Worm (Caenorhabditis elegans) whole organism, midembryonic: ENCODE data around the gene srx-130.

Source experiments
- flt-1 ChIP-seq: fragments of 200-800 bp; sonication (Bioruptor generic); IDR thresholded peaks from 2 replicates; pipeline ENCODE4 v1.3.6; 2022; ENCODE audit warnings: missing genetic modification characterization, missing compliant biosample characterization
- tab-1 ChIP-seq: fragments of 200-800 bp; sonication (Bioruptor generic); IDR thresholded peaks from 2 replicates; pipeline ENCODE4 v1.3.6; 2022; ENCODE audit warnings: missing genetic modification characterization, missing compliant biosample characterization

- no peak for TF ChIP-seq flt-1 (GFP tag; lab: Robert Waterston, UW)
- no peak for TF ChIP-seq tab-1
Observed at ce11 chrV:13816877-13817276, 26.4 kb upstream of the srx-130 start, which contains the start of gene F55B12.2.
